Worm (Caenorhabditis elegans): ENCODE data around the gene E04F6.10.

ce11 chrII:7199308-7199707, 17.6 kb downstream of the E04F6.10 start, which contains the start of gene E04F6.6:
- TF ChIP-seq elt-1 (tag; optimal IDR thresholded peaks at IDR 0.05; ENCODE audit: borderline replicate concordance, insufficient read depth) (no peak), nhr-12 (tag; optimal IDR thresholded peaks at IDR 0.05) (no peak), elt-3 (tag; optimal IDR thresholded peaks at IDR 0.05) (no peak), lin-32 (GFP tag; optimal IDR thresholded peaks at IDR 0.05) (no peak), snpc-4 (tag; optimal IDR thresholded peaks at IDR 0.05) (no peak), ham-2 (GFP tag; optimal IDR thresholded peaks at IDR 0.05) (no peak), unc-62 (GFP tag; optimal IDR thresholded peaks at IDR 0.05) (no peak), pha-4 (tag; optimal IDR thresholded peaks at IDR 0.05) (no peak), nhr-28 (tag; optimal IDR thresholded peaks at IDR 0.05) (no peak), nhr-2 (tag; optimal IDR thresholded peaks at IDR 0.05) (no peak)
